Fruit fly (Drosophila melanogaster) whole organism, pupa: Measurements from ENCODE around the gene CG4768.

ENCODE experiments used
- D1 ChIP-seq: fragments of 200-800 bp; sonication (Bioruptor generic); optimal IDR thresholded peaks from 2 replicates; lab custom pipeline; 2018; ENCODE audit warnings: missing biosample characterization, mild to moderate bottlenecking, missing genetic modification characterization, moderate library complexity
- EcR ChIP-seq: fragments of 200-800 bp; sonication (Bioruptor generic); optimal IDR thresholded peaks from 3 replicates; lab custom pipeline; 2019; ENCODE audit warnings: missing biosample characterization, missing genetic modification characterization, mild to moderate bottlenecking, moderate library complexity, missing genetic modification reagents
- Pif1B ChIP-seq: fragments of 200-800 bp; sonication (Bioruptor generic); optimal IDR thresholded peaks from 3 replicates; lab custom pipeline; 2016; ENCODE audit warnings: missing biosample characterization, missing genetic modification characterization
- Snoo ChIP-seq: fragments of 200-800 bp; sonication (Bioruptor generic); optimal IDR thresholded peaks from 3 replicates; lab custom pipeline; 2017; ENCODE audit warnings: missing biosample characterization, mild to moderate bottlenecking, missing genetic modification characterization, inconsistent platforms

DNA sequence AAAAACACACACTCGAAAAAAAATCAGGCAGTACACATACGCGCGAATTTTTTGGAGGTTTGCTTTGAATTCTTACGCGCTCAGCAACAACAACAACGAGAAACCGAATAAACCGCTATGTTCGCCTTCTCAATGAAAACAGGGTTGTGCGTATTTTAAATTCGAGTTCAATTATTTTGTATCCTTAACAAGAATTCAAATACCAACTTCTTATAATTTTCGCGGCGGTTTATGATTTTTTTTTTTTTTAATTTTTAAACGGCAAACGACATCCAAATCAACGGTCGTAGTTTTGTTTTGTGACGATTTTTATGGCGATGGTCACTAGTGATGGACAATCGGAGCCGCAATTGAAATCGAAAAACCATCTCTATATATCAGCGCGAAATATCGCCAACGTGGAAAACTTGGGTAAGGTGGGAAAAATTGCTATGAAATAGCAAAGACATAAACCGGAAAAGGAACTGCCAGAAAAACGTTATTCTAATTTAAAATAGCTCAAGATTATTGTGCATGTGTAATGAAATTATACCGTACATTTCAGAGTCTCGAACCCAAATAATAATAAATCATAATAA, 40.3 kb upstream of the CG4768 start, which contains the start of gene goe:
- TF ChIP-seq EcR (GFP tag; lab: Kevin White, UChicago) (no peak), Snoo (tag; lab: Kevin White, UChicago) (peak; percentile 63), D1 (no peak), Pif1B (GFP tag; lab: Kevin White, UChicago) (no peak)
